Fruit fly (Drosophila melanogaster) whole organism, embryonic: ENCODE measurements around the gene CG32985.

Experiments used
- Ada2b ChIP-seq: fragments of 200-800 bp; sonication (Bioruptor generic); IDR thresholded peaks from 2 replicates; pipeline ENCODE4 v1.3.6; 2022; ENCODE audit warnings: missing biosample characterization, missing genetic modification characterization
- Atf6 ChIP-seq: fragments of 200-800 bp; sonication (Bioruptor generic); IDR thresholded peaks from 2 replicates; pipeline ENCODE4 v1.3.6; 2022; ENCODE audit warnings: missing biosample characterization, missing genetic modification characterization
- Awh ChIP-seq: fragments of 200-800 bp; sonication (Bioruptor generic); IDR thresholded peaks from 2 replicates; pipeline ENCODE4, ENCODE4 v1.3.6; 2022; ENCODE audit warnings: missing biosample characterization, missing genetic modification characterization
- Blimp-1 ChIP-seq: fragments of 200-800 bp; sonication (Bioruptor generic); optimal IDR thresholded peaks from 3 replicates; lab custom pipeline; 2018; ENCODE audit warnings: missing biosample characterization, missing genetic modification characterization, mild to moderate bottlenecking, moderate library complexity, missing genetic modification reagents
- CG10543 ChIP-seq: fragments of 200-800 bp; sonication (Bioruptor generic); optimal IDR thresholded peaks from 3 replicates; lab custom pipeline; 2017; ENCODE audit warnings: missing biosample characterization, mild to moderate bottlenecking, missing genetic modification characterization, moderate library complexity
- CG13287 ChIP-seq: fragments of 200-800 bp; sonication (Bioruptor generic); IDR thresholded peaks from 2 replicates; pipeline ENCODE4 v1.3.6; 2022; ENCODE audit warnings: missing biosample characterization, missing genetic modification characterization; ENCODE audit not compliant: partially characterized antibody
- CG15479 ChIP-seq: fragments of 200-800 bp; sonication (Bioruptor generic); optimal IDR thresholded peaks from 3 replicates; lab custom pipeline; 2019; ENCODE audit warnings: missing biosample characterization, mild to moderate bottlenecking, missing genetic modification characterization, moderate library complexity
- CG17361 ChIP-seq: fragments of 200-800 bp; sonication (Bioruptor generic); IDR thresholded peaks from 3 replicates; pipeline ENCODE4 v1.3.6; 2022; ENCODE audit warnings: missing biosample characterization, missing genetic modification characterization
- CG18764 ChIP-seq: fragments of 200-800 bp; sonication (Bioruptor generic); optimal IDR thresholded peaks from 3 replicates; lab custom pipeline; 2016; ENCODE audit warnings: missing biosample characterization, missing genetic modification characterization
- CG8765 ChIP-seq: fragments of 200-800 bp; sonication (Bioruptor generic); IDR thresholded peaks from 2 replicates; pipeline ENCODE4 v1.3.6; 2022; ENCODE audit warnings: missing biosample characterization, missing genetic modification characterization
- CG9437 ChIP-seq: fragments of 200-800 bp; sonication (Bioruptor generic); optimal IDR thresholded peaks from 2 replicates; lab custom pipeline; 2018; ENCODE audit warnings: missing biosample characterization, mild to moderate bottlenecking, missing genetic modification characterization
- CG9609 ChIP-seq: fragments of 200-800 bp; sonication (Bioruptor generic); optimal IDR thresholded peaks from 3 replicates; lab custom pipeline; 2016; ENCODE audit warnings: missing biosample characterization, missing genetic modification characterization
- Camta ChIP-seq: fragments of 200-800 bp; sonication (Bioruptor generic); optimal IDR thresholded peaks from 2 replicates; lab custom pipeline; 2016; ENCODE audit warnings: missing biosample characterization, missing genetic modification characterization
- D19B ChIP-seq: fragments of 200-800 bp; sonication (Bioruptor generic); optimal IDR thresholded peaks from 2 replicates; lab custom pipeline; 2017; ENCODE audit warnings: missing biosample characterization, mild to moderate bottlenecking, missing genetic modification characterization
- Dref ChIP-seq: fragments of 200-800 bp; sonication (Bioruptor generic); IDR thresholded peaks from 2 replicates; pipeline ENCODE4 v1.3.6; 2022; ENCODE audit warnings: missing biosample characterization, missing genetic modification characterization
- Elba2 ChIP-seq: fragments of 200-800 bp; sonication (Bioruptor generic); optimal IDR thresholded peaks from 3 replicates; lab custom pipeline; 2016; ENCODE audit warnings: missing biosample characterization, missing genetic modification characterization
- Hmx ChIP-seq: fragments of 200-800 bp; sonication (Bioruptor generic); optimal IDR thresholded peaks from 2 replicates; lab custom pipeline; 2016; ENCODE audit warnings: missing biosample characterization, missing genetic modification characterization
- Lhr ChIP-seq: fragments of 200-800 bp; sonication (Bioruptor generic); optimal IDR thresholded peaks from 3 replicates; lab custom pipeline; 2017; ENCODE audit warnings: mild to moderate bottlenecking, missing biosample characterization, missing genetic modification reagents, missing genetic modification characterization
- Nf-YC ChIP-seq: fragments of 200-800 bp; optimal IDR thresholded peaks from 3 replicates; lab custom pipeline; 2019; ENCODE audit warnings: missing biosample characterization, mild to moderate bottlenecking, missing genetic modification characterization, moderate library complexity
- Pdp1 ChIP-seq, 2 experiments: fragments of 200-800 bp; sonication (Bioruptor generic); optimal IDR thresholded peaks; 3 replicates each; lab custom pipeline; 2016; ENCODE audit warnings: missing biosample characterization in 2 of 2, missing genetic modification characterization in 2 of 2, mild to moderate bottlenecking in 1 of 2, moderate library complexity in 1 of 2
- Vsx1 ChIP-seq: fragments of 200-800 bp; sonication (Bioruptor generic); optimal IDR thresholded peaks from 2 replicates; lab custom pipeline; 2017; ENCODE audit warnings: missing biosample characterization, mild to moderate bottlenecking, missing genetic modification characterization, missing genetic modification reagents
- ac ChIP-seq: fragments of 200-800 bp; sonication (Bioruptor generic); optimal IDR thresholded peaks from 3 replicates; lab custom pipeline; 2017; ENCODE audit warnings: missing biosample characterization, mild to moderate bottlenecking, missing genetic modification characterization
- bowl ChIP-seq: fragments of 200-800 bp; sonication (Bioruptor generic); IDR thresholded peaks from 2 replicates; pipeline ENCODE4 v1.3.6; 2022; ENCODE audit warnings: missing biosample characterization, missing genetic modification characterization
- bsh ChIP-seq, 2 experiments: fragments of 200-800 bp; sonication (Bioruptor generic); optimal IDR thresholded peaks; 2 replicates each; lab custom pipeline; 2017 to 2018; ENCODE audit warnings: mild to moderate bottlenecking in 2 of 2, missing biosample characterization in 2 of 2, missing genetic modification characterization in 2 of 2, moderate library complexity in 1 of 2
- cato ChIP-seq: fragments of 200-800 bp; sonication (Bioruptor generic); optimal IDR thresholded peaks from 2 replicates; lab custom pipeline; 2016; ENCODE audit warnings: missing biosample characterization, missing genetic modification characterization, borderline replicate concordance
- chif ChIP-seq, 2 experiments: fragments of 200-800 bp; sonication (Bioruptor generic); optimal IDR thresholded peaks; 3 replicates each; lab custom pipeline; 2016; ENCODE audit warnings: missing biosample characterization in 2 of 2, missing genetic modification characterization in 2 of 2
- chinmo ChIP-seq: fragments of 200-800 bp; sonication (Bioruptor generic); IDR thresholded peaks from 4 replicates; pipeline ENCODE4 v1.3.6; 2022; ENCODE audit warnings: missing biosample characterization, missing genetic modification characterization; ENCODE audit not compliant: partially characterized antibody
- cwo ChIP-seq: fragments of 200-800 bp; sonication (Bioruptor generic); optimal IDR thresholded peaks from 3 replicates; lab custom pipeline; 2017; ENCODE audit warnings: missing biosample characterization, missing genetic modification characterization, mild to moderate bottlenecking, moderate library complexity, missing genetic modification reagents
- dmrt11E ChIP-seq: fragments of 200-800 bp; sonication (Bioruptor generic); optimal IDR thresholded peaks from 3 replicates; lab custom pipeline; 2018; ENCODE audit warnings: missing biosample characterization, mild to moderate bottlenecking, missing genetic modification characterization, moderate library complexity
- dpn ChIP-seq, 2 experiments: fragments of 200-800 bp; sonication (Bioruptor generic); optimal IDR thresholded peaks; 3 replicates each; lab custom pipeline; 2016; ENCODE audit warnings: missing biosample characterization in 2 of 2, missing genetic modification characterization in 2 of 2
- en ChIP-seq: fragments of 200-800 bp; sonication (Bioruptor generic); optimal IDR thresholded peaks from 2 replicates; lab custom pipeline; 2016; ENCODE audit warnings: missing biosample characterization, missing genetic modification characterization
- gcm2 ChIP-seq: fragments of 200-800 bp; sonication (Bioruptor generic); optimal IDR thresholded peaks from 2 replicates; lab custom pipeline; 2016; ENCODE audit warnings: missing biosample characterization, missing genetic modification characterization
- gem ChIP-seq: fragments of 200-800 bp; sonication (Bioruptor generic); optimal IDR thresholded peaks from 2 replicates; lab custom pipeline; 2019; ENCODE audit warnings: missing biosample characterization, mild to moderate bottlenecking, missing genetic modification characterization, moderate library complexity
- grau ChIP-seq: fragments of 200-800 bp; optimal IDR thresholded peaks from 3 replicates; lab custom pipeline; 2019; ENCODE audit warnings: missing biosample characterization, mild to moderate bottlenecking, missing genetic modification characterization, moderate library complexity
- lab ChIP-seq: fragments of 200-800 bp; sonication (Bioruptor generic); optimal IDR thresholded peaks from 3 replicates; lab custom pipeline; 2017; ENCODE audit warnings: missing biosample characterization, missing genetic modification characterization, mild to moderate bottlenecking, moderate library complexity, missing genetic modification reagents
- mirr ChIP-seq: fragments of 200-800 bp; sonication (Bioruptor generic); optimal IDR thresholded peaks from 3 replicates; lab custom pipeline; 2018; ENCODE audit warnings: missing biosample characterization, mild to moderate bottlenecking, missing genetic modification characterization
- nau ChIP-seq: fragments of 200-800 bp; sonication (Bioruptor generic); optimal IDR thresholded peaks from 3 replicates; lab custom pipeline; 2017; ENCODE audit warnings: missing biosample characterization, mild to moderate bottlenecking, missing genetic modification characterization, missing genetic modification reagents
- p53 ChIP-seq: fragments of 200-800 bp; sonication (Bioruptor generic); optimal IDR thresholded peaks from 2 replicates; lab custom pipeline; 2016; ENCODE audit warnings: missing biosample characterization, missing genetic modification characterization
- pfk ChIP-seq: fragments of 200-800 bp; sonication (Bioruptor generic); optimal IDR thresholded peaks from 2 replicates; lab custom pipeline; 2018; ENCODE audit warnings: missing biosample characterization, mild to moderate bottlenecking, missing genetic modification characterization, moderate library complexity
- prd ChIP-seq, 3 experiments: fragments of >200 bp in 2 of 3; fragments of 200-800 bp in 1 of 3; sonication (Bioruptor generic) in 1 of 3; optimal IDR thresholded peaks in 2 of 3; IDR thresholded peaks in 1 of 3; 2 replicates in 2 of 3; 3 replicates in 1 of 3; pipeline versions ENCODE4 v1.3.6 to Lab custom; 2017 to 2022; ENCODE audit warnings: missing biosample characterization in 1 of 3, missing genetic modification characterization in 1 of 3
- row ChIP-seq: fragments of 200-800 bp; sonication (Bioruptor generic); IDR thresholded peaks from 3 replicates; pipeline ENCODE4 v1.3.6; 2022; ENCODE audit warnings: missing biosample characterization, missing genetic modification characterization
- sens ChIP-seq: fragments of 200-800 bp; sonication (Bioruptor generic); peaks from one replicate; lab custom pipeline; 2016; ENCODE audit warnings: missing biosample characterization, missing genetic modification characterization
- sr ChIP-seq: fragments of 200-800 bp; sonication (Bioruptor generic); IDR thresholded peaks from 3 replicates; pipeline ENCODE4 v1.3.6; 2022; ENCODE audit warnings: missing biosample characterization, missing genetic modification characterization
- ssp ChIP-seq: fragments of 200-800 bp; sonication (Bioruptor generic); IDR thresholded peaks from 2 replicates; pipeline ENCODE4 v1.3.6; 2022; ENCODE audit warnings: missing biosample characterization, missing genetic modification characterization
- yki ChIP-seq: fragments of >200 bp; optimal IDR thresholded peaks from 3 replicates; lab custom pipeline; 2018

CG32985 gene

dm6 chr2L:8947989-8948388 is 14.3 kb upstream of the CG32985 start (continued):
- no peak for TF ChIP-seq CG9609 (GFP tag; lab: Kevin White, UChicago)
- peak; percentile 35 for TF ChIP-seq mirr (GFP tag; lab: Kevin White, UChicago)
- TF ChIP-seq dpn (GFP tag; optimal IDR thresholded peaks at IDR 0.05; lab: Kevin White, UChicago), result no peak
- no peak for TF ChIP-seq Lhr (GFP tag; lab: Kevin White, UChicago)
- peak; percentile 25 for TF ChIP-seq Nf-YC
- no peak for TF ChIP-seq CG13287 (GFP tag; lab: Robert Waterston, UW)
- TF ChIP-seq CG10543, result peak; percentile 38
- TF ChIP-seq Ada2b (GFP tag; lab: Robert Waterston, UW), result no peak
- TF ChIP-seq pfk (GFP tag; lab: Kevin White, UChicago), result no peak
- peak in 1 of 2 experiments; percentile 88 for TF ChIP-seq Pdp1 (GFP tag; optimal IDR thresholded peaks at IDR 0.05; lab: Kevin White, UChicago)
- TF ChIP-seq CG18764 (GFP tag; lab: Kevin White, UChicago), result no peak
- TF ChIP-seq yki (lab: Kevin White, UChicago), result no peak
- no peak for TF ChIP-seq lab
- no peak for TF ChIP-seq ac
- no peak for TF ChIP-seq Dref (GFP tag; lab: Robert Waterston, UW)
- TF ChIP-seq bowl (GFP tag; lab: Robert Waterston, UW), result no peak
- TF ChIP-seq p53, result no peak
- TF ChIP-seq, all 482 proteins: peak for 13

- TF ChIP-seq CG9437 (GFP tag; lab: Kevin White, UChicago) (no peak), grau (peak; percentile 51), en (GFP tag; lab: Kevin White, UChicago) (no peak), row (GFP tag; lab: Robert Waterston, UW) (0 out of 3 replicates have a peak, but pooled peaks have one; percentile 10), sens (GFP tag; lab: Kevin White, UChicago) (peak; percentile 57), dmrt11E (no peak), D19B (GFP tag; lab: Kevin White, UChicago) (peak; percentile 2), sr (GFP tag; lab: Robert Waterston, UW) (no peak), CG15479 (GFP tag; lab: Kevin White, UChicago) (peak; percentile 21)
- TF ChIP-seq, all 482 proteins: peak for 5
Observed at dm6 chr2L:8948650-8949049, 13.7 kb upstream of the CG32985 start.

- TF ChIP-seq Awh (peak; percentile 29; the same call in 1 of the 2 replicates), Camta (no peak), row (GFP tag; lab: Robert Waterston, UW) (0 out of 3 replicates have a peak, but pooled peaks have one; percentile 6), Elba2 (GFP tag; lab: Kevin White, UChicago) (peak; percentile 64), Hmx (GFP tag; lab: Kevin White, UChicago) (no peak), Blimp-1 (peak; percentile 48), nau (GFP tag; lab: Kevin White, UChicago) (peak; percentile 41), Vsx1 (GFP tag; lab: Kevin White, UChicago) (peak; percentile 39), chif (GFP tag; optimal IDR thresholded peaks at IDR 0.05; lab: Kevin White, UChicago) (peak in 1 of 2 experiments; percentile 12), CG17361 (no peak), mirr (GFP tag; lab: Kevin White, UChicago) (no peak), gem (tag; lab: Kevin White, UChicago) (peak; percentile 43), gcm2 (GFP tag; lab: Kevin White, UChicago) (no peak), Atf6 (GFP tag; lab: Robert Waterston, UW) (no peak), chinmo (GFP tag; lab: Robert Waterston, UW) (0 out of 4 replicates have a peak, but pooled peaks have one; percentile 15), CG8765 (no peak), ssp (GFP tag; lab: Robert Waterston, UW) (no peak), cwo (GFP tag; lab: Kevin White, UChicago) (no peak), bsh (GFP tag; optimal IDR thresholded peaks at IDR 0.05; lab: Kevin White, UChicago) (peak in 1 of 2 experiments; percentile 53), cato (no peak), prd (optimal IDR thresholded peaks at IDR 0.05; lab: Kevin White, UChicago) (no peak), prd (GFP tag; IDR thresholded peaks at IDR 0.05; lab: Robert Waterston, UW) (no peak)
Observed at dm6 chr2L:8949919-8950722, 12.2 kb upstream of the CG32985 start.
